Worm (Caenorhabditis elegans) whole organism, late embryonic: ENCODE results near the gene F07H5.10.

Experiments
- C38D4.7 ChIP-seq: fragments of 200-800 bp; sonication (Bioruptor generic); optimal IDR thresholded peaks from 2 replicates; lab custom pipeline; 2018; ENCODE audit warnings: mild to moderate bottlenecking, missing genetic modification characterization, moderate library complexity, missing compliant biosample characterization
- F13H6.1 ChIP-seq: sonication (generic microtip); optimal IDR thresholded peaks from 2 replicates; lab custom pipeline; 2016; ENCODE audit warnings: missing genetic modification characterization, missing compliant biosample characterization
- Y22D7AL.16 ChIP-seq: sonication (generic microtip); optimal IDR thresholded peaks from 2 replicates; lab custom pipeline; 2016; ENCODE audit warnings: missing genetic modification characterization, missing compliant biosample characterization
- ama-1 ChIP-seq: fragments of 150-350 bp; optimal IDR thresholded peaks from 2 replicates; lab custom pipeline; 2014
- ceh-18 ChIP-seq: sonication (generic microtip); optimal IDR thresholded peaks from 2 replicates; lab custom pipeline; 2016; ENCODE audit warnings: missing genetic modification characterization, missing compliant biosample characterization
- ceh-19 ChIP-seq: fragments of 200-800 bp; sonication (Bioruptor generic); optimal IDR thresholded peaks from 2 replicates; lab custom pipeline; 2018; ENCODE audit warnings: mild to moderate bottlenecking, missing genetic modification characterization, missing compliant biosample characterization
- ceh-2 ChIP-seq: sonication (generic microtip); optimal IDR thresholded peaks from 2 replicates; lab custom pipeline; 2016; ENCODE audit warnings: missing genotype, missing genetic modification characterization, missing compliant biosample characterization
- ceh-30 ChIP-seq: fragments of 150-350 bp; optimal IDR thresholded peaks from 2 replicates; lab custom pipeline; 2014; ENCODE audit warnings: missing biosample characterization, missing genetic modification characterization
- ceh-31 ChIP-seq: sonication (generic microtip); optimal IDR thresholded peaks from 2 replicates; lab custom pipeline; 2016; ENCODE audit warnings: missing genetic modification characterization, missing compliant biosample characterization
- ceh-34 ChIP-seq: sonication (generic microtip); optimal IDR thresholded peaks from 2 replicates; lab custom pipeline; 2016; ENCODE audit warnings: mild to moderate bottlenecking, missing genetic modification characterization, missing compliant biosample characterization
- ceh-45 ChIP-seq: fragments of 200-800 bp; sonication (Bioruptor generic); IDR thresholded peaks from 2 replicates; pipeline ENCODE4 v1.3.6; 2022; ENCODE audit warnings: missing genetic modification reagents, missing genetic modification characterization, missing compliant biosample characterization
- ceh-48 ChIP-seq: sonication (generic microtip); optimal IDR thresholded peaks from 2 replicates; lab custom pipeline; 2016; ENCODE audit warnings: missing genetic modification characterization, inconsistent platforms, missing compliant biosample characterization
- ceh-6 ChIP-seq: fragments of 200-800 bp; sonication (Bioruptor generic); optimal IDR thresholded peaks from 2 replicates; lab custom pipeline; 2018; ENCODE audit warnings: mild to moderate bottlenecking, missing genetic modification characterization, missing compliant biosample characterization
- ceh-9 ChIP-seq: sonication (generic microtip); optimal IDR thresholded peaks from 2 replicates; lab custom pipeline; 2016; ENCODE audit warnings: mild to moderate bottlenecking, missing genetic modification characterization, inconsistent platforms, missing compliant biosample characterization
- dve-1 ChIP-seq: sonication (generic microtip); optimal IDR thresholded peaks from 2 replicates; lab custom pipeline; 2017; ENCODE audit warnings: antibody characterized with exemption, mild to moderate bottlenecking, missing genetic modification characterization, missing compliant biosample characterization
- fkh-10 ChIP-seq: fragments of 150-350 bp; optimal IDR thresholded peaks from 2 replicates; lab custom pipeline; 2014; ENCODE audit warnings: missing biosample characterization, missing genetic modification reagents, missing genetic modification characterization
- fkh-6 ChIP-seq: sonication (generic microtip); optimal IDR thresholded peaks from 2 replicates; lab custom pipeline; 2016; ENCODE audit warnings: missing genetic modification characterization, missing compliant biosample characterization
- gmeb-2 ChIP-seq: sonication (generic microtip); optimal IDR thresholded peaks from 2 replicates; lab custom pipeline; 2016; ENCODE audit warnings: missing genetic modification characterization, inconsistent platforms, missing compliant biosample characterization
- hlh-13 ChIP-seq: fragments of 200-800 bp; sonication (Bioruptor generic); optimal IDR thresholded peaks from 2 replicates; lab custom pipeline; 2018; ENCODE audit warnings: mild to moderate bottlenecking, missing genetic modification characterization, missing compliant biosample characterization
- lim-6 ChIP-seq: sonication (generic microtip); optimal IDR thresholded peaks from 2 replicates; lab custom pipeline; 2016; ENCODE audit warnings: missing genetic modification characterization, missing compliant biosample characterization
- madf-2 ChIP-seq: sonication (generic microtip); optimal IDR thresholded peaks from 2 replicates; lab custom pipeline; 2017; ENCODE audit warnings: missing genetic modification characterization, missing compliant biosample characterization
- mec-3 ChIP-seq: sonication (generic microtip); optimal IDR thresholded peaks from 2 replicates; lab custom pipeline; 2016; ENCODE audit warnings: borderline replicate concordance, missing genetic modification characterization, missing compliant biosample characterization
- nhr-232 ChIP-seq: sonication (generic microtip); optimal IDR thresholded peaks from 2 replicates; lab custom pipeline; 2016; ENCODE audit warnings: missing genetic modification characterization, missing compliant biosample characterization
- pag-3 ChIP-seq: sonication (generic microtip); optimal IDR thresholded peaks from 2 replicates; lab custom pipeline; 2016; ENCODE audit warnings: missing compliant biosample characterization, missing genetic modification characterization, borderline replicate concordance
- pha-2 ChIP-seq: sonication (generic microtip); optimal IDR thresholded peaks from 2 replicates; lab custom pipeline; 2017; ENCODE audit warnings: mild to moderate bottlenecking, missing genetic modification characterization, missing compliant biosample characterization
- pqm-1 ChIP-seq: sonication (generic microtip); optimal IDR thresholded peaks from 2 replicates; lab custom pipeline; 2016; ENCODE audit warnings: missing genetic modification characterization, missing compliant biosample characterization
- pros-1 ChIP-seq: fragments of 150-350 bp; optimal IDR thresholded peaks from 2 replicates; lab custom pipeline; 2014; ENCODE audit warnings: missing biosample characterization, missing genetic modification reagents, missing genetic modification characterization
- rnt-1 ChIP-seq: sonication (generic microtip); optimal IDR thresholded peaks from 2 replicates; lab custom pipeline; 2016; ENCODE audit warnings: missing genetic modification characterization, missing compliant biosample characterization
- sox-2 ChIP-seq: fragments of 200-800 bp; sonication (Bioruptor generic); IDR thresholded peaks from 2 replicates; pipeline ENCODE4 v1.3.6; 2022; ENCODE audit warnings: missing genetic modification reagents, missing genetic modification characterization, missing compliant biosample characterization
- sox-4 ChIP-seq: sonication (generic microtip); optimal IDR thresholded peaks from 2 replicates; lab custom pipeline; 2017; ENCODE audit warnings: mild to moderate bottlenecking, missing genetic modification characterization, inconsistent platforms, missing compliant biosample characterization
- syd-9 ChIP-seq: sonication (generic microtip); optimal IDR thresholded peaks from 2 replicates; lab custom pipeline; 2016; ENCODE audit warnings: mild to moderate bottlenecking, missing genetic modification characterization, moderate library complexity, missing compliant biosample characterization
- tbx-7 ChIP-seq: sonication (generic microtip); optimal IDR thresholded peaks from 2 replicates; lab custom pipeline; 2016; ENCODE audit warnings: missing genotype, missing genetic modification characterization, missing compliant biosample characterization
- ttx-3 ChIP-seq: sonication (generic microtip); optimal IDR thresholded peaks from 2 replicates; lab custom pipeline; 2016; ENCODE audit warnings: missing genetic modification reagents, missing genetic modification characterization, missing compliant biosample characterization
- unc-55 ChIP-seq: sonication (generic microtip); optimal IDR thresholded peaks from 2 replicates; lab custom pipeline; 2017; ENCODE audit warnings: missing biosample characterization, missing genetic modification reagents, missing genetic modification characterization
- zip-5 ChIP-seq: sonication (generic microtip); optimal IDR thresholded peaks from 2 replicates; lab custom pipeline; 2016; ENCODE audit warnings: missing genetic modification characterization, missing compliant biosample characterization

The F07H5.10 gene

ce11 chrII:8766897-8767296 lies 41.5 kb downstream of the F07H5.10 start, which contains the start of gene pah-1:
Gene pah-1 (minus strand): TSS chrII:8766997.
- no peak for TF ChIP-seq ceh-19 (GFP tag; lab: Kevin White, UChicago)
- no peak for TF ChIP-seq lim-6 (tag; lab: Kevin White, UChicago)
- no peak for TF ChIP-seq pqm-1 (tag; lab: Kevin White, UChicago)
- TF ChIP-seq Y22D7AL.16 (tag; lab: Kevin White, UChicago): no peak
- TF ChIP-seq syd-9 (tag; lab: Kevin White, UChicago): no peak
- TF ChIP-seq tbx-7 (tag; lab: Kevin White, UChicago): no peak
- TF ChIP-seq gmeb-2 (tag; lab: Kevin White, UChicago): no peak
- TF ChIP-seq ceh-9 (tag; lab: Kevin White, UChicago): no peak
- TF ChIP-seq sox-2 (GFP tag; lab: Robert Waterston, UW): no peak
- TF ChIP-seq zip-5 (tag; lab: Kevin White, UChicago): no peak
- no peak for TF ChIP-seq unc-55 (GFP tag; lab: Kevin White, UChicago)
- no peak for TF ChIP-seq fkh-6 (tag; lab: Kevin White, UChicago)
- TF ChIP-seq madf-2 (tag; lab: Kevin White, UChicago): no peak
- no peak for TF ChIP-seq pha-2
- no peak for TF ChIP-seq pag-3
- TF ChIP-seq ceh-18 (tag; lab: Kevin White, UChicago): no peak
- TF ChIP-seq sox-4 (tag; lab: Kevin White, UChicago): no peak
- no peak for TF ChIP-seq mec-3 (tag; lab: Kevin White, UChicago)
- no peak for TF ChIP-seq ceh-30 (tag; lab: Kevin White, UChicago)
- TF ChIP-seq, all 69 proteins: peak for 0

- TF ChIP-seq ceh-34 (tag; lab: Kevin White, UChicago) (no peak), pha-2 (no peak), ceh-31 (tag; lab: Kevin White, UChicago) (no peak), ceh-48 (tag; lab: Kevin White, UChicago) (no peak), ceh-18 (tag; lab: Kevin White, UChicago) (no peak), hlh-13 (GFP tag; lab: Kevin White, UChicago) (no peak), ceh-6 (GFP tag; lab: Kevin White, UChicago) (no peak), sox-2 (GFP tag; lab: Robert Waterston, UW) (no peak), ttx-3 (tag; lab: Kevin White, UChicago) (no peak), syd-9 (tag; lab: Kevin White, UChicago) (no peak), pros-1 (tag; lab: Kevin White, UChicago) (no peak)
These were observed 41.9 kb downstream of the F07H5.10 start, which contains the start of the genes nsph-1.1 and K08F8.15 for ce11 chrII:8766475-8766874. Gene nsph-1.1 (plus strand): TSS chrII:8766775. Gene K08F8.15 (plus strand): TSS chrII:8766809.

- TF ChIP-seq F13H6.1 (tag; lab: Kevin White, UChicago) (no peak), ceh-2 (tag; lab: Kevin White, UChicago) (no peak), nhr-232 (tag; lab: Kevin White, UChicago) (no peak), fkh-10 (no peak), ama-1 (lab: Kevin White, UChicago) (no peak), sox-2 (GFP tag; lab: Robert Waterston, UW) (no peak), rnt-1 (tag; lab: Kevin White, UChicago) (no peak), ceh-30 (tag; lab: Kevin White, UChicago) (no peak)
These were observed 43.3 kb downstream of the F07H5.10 start for ce11 chrII:8765131-8765530.

ce11 chrII:8764332-8764731 lies 44.0 kb downstream of the F07H5.10 start:
- TF ChIP-seq gmeb-2 (tag; lab: Kevin White, UChicago) (no peak), hlh-13 (GFP tag; lab: Kevin White, UChicago) (no peak), dve-1 (no peak), C38D4.7 (GFP tag; lab: Kevin White, UChicago) (no peak), pag-3 (no peak), lim-6 (tag; lab: Kevin White, UChicago) (no peak), ceh-45 (GFP tag; lab: Robert Waterston, UW) (no peak)
